Fruit fly (Drosophila melanogaster) whole organism, embryonic: ENCODE results near the gene wam.

ENCODE experiments used
- Blimp-1 ChIP-seq: fragments of 200-800 bp; sonication (Bioruptor generic); optimal IDR thresholded peaks from 3 replicates; lab custom pipeline; 2018; ENCODE audit warnings: missing biosample characterization, missing genetic modification characterization, mild to moderate bottlenecking, moderate library complexity, missing genetic modification reagents
- CG10209 ChIP-seq: fragments of 200-800 bp; sonication (Bioruptor generic); optimal IDR thresholded peaks from 3 replicates; lab custom pipeline; 2017; ENCODE audit warnings: missing biosample characterization, mild to moderate bottlenecking, missing genetic modification characterization, missing genetic modification reagents
- CG1024 ChIP-seq: fragments of 200-800 bp; sonication (Bioruptor generic); IDR thresholded peaks from 2 replicates; pipeline ENCODE4 v1.3.6; 2022; ENCODE audit warnings: missing biosample characterization, missing genetic modification characterization
- CG10366 ChIP-seq: fragments of 200-800 bp; sonication (Bioruptor generic); IDR thresholded peaks from 2 replicates; pipeline ENCODE4 v1.3.6; 2022; ENCODE audit warnings: missing biosample characterization, missing genetic modification characterization
- CG11085 ChIP-seq: fragments of 200-800 bp; sonication (Bioruptor generic); IDR thresholded peaks from 2 replicates; pipeline ENCODE4 v1.3.6; 2022; ENCODE audit warnings: missing biosample characterization, missing genetic modification characterization
- CG11504 ChIP-seq: fragments of 200-800 bp; sonication (Bioruptor generic); optimal IDR thresholded peaks from 3 replicates; lab custom pipeline; 2019; ENCODE audit warnings: missing biosample characterization, mild to moderate bottlenecking, missing genetic modification characterization, moderate library complexity
- CG11723 ChIP-seq: fragments of 200-800 bp; sonication (Bioruptor generic); optimal IDR thresholded peaks from 2 replicates; lab custom pipeline; 2017; ENCODE audit warnings: missing biosample characterization, mild to moderate bottlenecking, missing genetic modification characterization
- CG12391 ChIP-seq: fragments of 200-800 bp; sonication (Bioruptor generic); optimal IDR thresholded peaks from 3 replicates; lab custom pipeline; 2018; ENCODE audit warnings: missing biosample characterization, mild to moderate bottlenecking, missing genetic modification characterization, moderate library complexity
- CG14965 ChIP-seq: fragments of 200-800 bp; sonication (Bioruptor generic); optimal IDR thresholded peaks from 2 replicates; lab custom pipeline; 2016; ENCODE audit warnings: missing biosample characterization, missing genetic modification characterization, borderline replicate concordance
- CG15601 ChIP-seq: fragments of 200-800 bp; sonication (Bioruptor generic); optimal IDR thresholded peaks from 3 replicates; lab custom pipeline; 2019; ENCODE audit warnings: missing biosample characterization, mild to moderate bottlenecking, missing genetic modification characterization, moderate library complexity
- CG17612 ChIP-seq: fragments of 200-800 bp; sonication (Bioruptor generic); IDR thresholded peaks from 2 replicates; pipeline ENCODE4 v1.3.6; 2022; ENCODE audit warnings: missing biosample characterization, missing genetic modification characterization
- CG17912 ChIP-seq: fragments of 200-800 bp; sonication (Bioruptor generic); optimal IDR thresholded peaks from 2 replicates; lab custom pipeline; 2018; ENCODE audit warnings: missing biosample characterization, mild to moderate bottlenecking, missing genetic modification characterization
- CG18599 ChIP-seq: fragments of 200-800 bp; sonication (Bioruptor generic); optimal IDR thresholded peaks from 3 replicates; lab custom pipeline; 2017; ENCODE audit warnings: missing biosample characterization, missing genetic modification characterization, mild to moderate bottlenecking, moderate library complexity, missing genetic modification reagents
- CG4328 ChIP-seq: fragments of 200-800 bp; sonication (Bioruptor generic); optimal IDR thresholded peaks from 3 replicates; lab custom pipeline; 2017; ENCODE audit warnings: missing biosample characterization, missing genetic modification reagents, missing genetic modification characterization
- CG4854 ChIP-seq: fragments of 200-800 bp; sonication (Bioruptor generic); optimal IDR thresholded peaks from 2 replicates; lab custom pipeline; 2016; ENCODE audit warnings: missing biosample characterization, missing genetic modification characterization, inconsistent platforms
- CG7963 ChIP-seq: fragments of 200-800 bp; sonication (Bioruptor generic); IDR thresholded peaks from 3 replicates; pipeline ENCODE4 v1.3.6; 2022; ENCODE audit warnings: missing biosample characterization, missing genetic modification characterization; ENCODE audit not compliant: partially characterized antibody
- CG9817 ChIP-seq: fragments of 200-800 bp; sonication (Bioruptor generic); optimal IDR thresholded peaks from 2 replicates; lab custom pipeline; 2018; ENCODE audit warnings: missing biosample characterization, mild to moderate bottlenecking, missing genetic modification characterization, moderate library complexity
- Camta ChIP-seq: fragments of 200-800 bp; sonication (Bioruptor generic); optimal IDR thresholded peaks from 2 replicates; lab custom pipeline; 2016; ENCODE audit warnings: missing biosample characterization, missing genetic modification characterization
- H15 ChIP-seq: fragments of 200-800 bp; sonication (Bioruptor generic); IDR thresholded peaks from 3 replicates; pipeline ENCODE4 v1.3.6; 2022; ENCODE audit warnings: missing biosample characterization, missing genetic modification characterization
- HmgZ ChIP-seq: fragments of 200-800 bp; sonication (Bioruptor generic); optimal IDR thresholded peaks from 2 replicates; lab custom pipeline; 2018; ENCODE audit warnings: missing biosample characterization, mild to moderate bottlenecking, missing genetic modification characterization
- Hsf ChIP-seq: fragments of 200-800 bp; sonication (Bioruptor generic); optimal IDR thresholded peaks from 3 replicates; lab custom pipeline; 2016; ENCODE audit warnings: missing biosample characterization, missing genetic modification characterization
- MESR4 ChIP-seq: fragments of 200-800 bp; sonication (Bioruptor generic); optimal IDR thresholded peaks from 2 replicates; lab custom pipeline; 2018; ENCODE audit warnings: missing biosample characterization, mild to moderate bottlenecking, missing genetic modification characterization, moderate library complexity
- NfI ChIP-seq: fragments of 200-800 bp; sonication (Bioruptor generic); optimal IDR thresholded peaks from 3 replicates; lab custom pipeline; 2018; ENCODE audit warnings: missing biosample characterization, mild to moderate bottlenecking, missing genetic modification characterization, moderate library complexity
- Sry-δ ChIP-seq: fragments of 200-800 bp; sonication (Bioruptor generic); optimal IDR thresholded peaks from 2 replicates; lab custom pipeline; 2016; ENCODE audit warnings: missing biosample characterization, missing genetic modification characterization
- Ssrp ChIP-seq: fragments of 200-800 bp; sonication (Bioruptor generic); optimal IDR thresholded peaks from 2 replicates; lab custom pipeline; 2018; ENCODE audit warnings: missing biosample characterization, mild to moderate bottlenecking, missing genetic modification characterization, moderate library complexity
- Stat92E ChIP-seq, 3 experiments: fragments of >200 bp in 2 of 3; fragments of 200-800 bp in 1 of 3; sonication (Bioruptor generic) in 1 of 3; optimal IDR thresholded peaks; 2 replicates each; lab custom pipeline; 2017 to 2019; ENCODE audit warnings: missing biosample characterization in 3 of 3, missing genetic modification characterization in 3 of 3, mild to moderate bottlenecking in 1 of 3, moderate library complexity in 1 of 3
- TFAM ChIP-seq: fragments of 200-800 bp; sonication (Bioruptor generic); optimal IDR thresholded peaks from 2 replicates; lab custom pipeline; 2017; ENCODE audit warnings: missing biosample characterization, missing genetic modification characterization, inconsistent platforms
- Xbp1 ChIP-seq: fragments of 200-800 bp; sonication (Bioruptor generic); optimal IDR thresholded peaks from 3 replicates; lab custom pipeline; 2016; ENCODE audit warnings: missing biosample characterization, mild to moderate bottlenecking, missing genetic modification characterization
- bigmax ChIP-seq: fragments of 200-800 bp; sonication (Bioruptor generic); optimal IDR thresholded peaks from 2 replicates; lab custom pipeline; 2018; ENCODE audit warnings: missing biosample characterization, mild to moderate bottlenecking, missing genetic modification characterization
- bowl ChIP-seq: fragments of 200-800 bp; sonication (Bioruptor generic); IDR thresholded peaks from 2 replicates; pipeline ENCODE4 v1.3.6; 2022; ENCODE audit warnings: missing biosample characterization, missing genetic modification characterization
- caup ChIP-seq: fragments of 200-800 bp; sonication (Bioruptor generic); optimal IDR thresholded peaks from 3 replicates; lab custom pipeline; 2017; ENCODE audit warnings: missing biosample characterization, mild to moderate bottlenecking, missing genetic modification characterization, moderate library complexity; ENCODE audit not compliant: severe bottlenecking
- chinmo ChIP-seq: fragments of 200-800 bp; sonication (Bioruptor generic); IDR thresholded peaks from 4 replicates; pipeline ENCODE4 v1.3.6; 2022; ENCODE audit warnings: missing biosample characterization, missing genetic modification characterization; ENCODE audit not compliant: partially characterized antibody
- danr ChIP-seq: fragments of 200-800 bp; sonication (Bioruptor generic); IDR thresholded peaks from 2 replicates; pipeline ENCODE4 v1.3.6; 2022; ENCODE audit warnings: missing biosample characterization, missing genetic modification characterization
- eyg ChIP-seq: fragments of 200-800 bp; sonication (Bioruptor generic); optimal IDR thresholded peaks from 3 replicates; lab custom pipeline; 2016; ENCODE audit warnings: missing biosample characterization, missing genetic modification characterization
- gt ChIP-seq: fragments of 200-800 bp; sonication (Bioruptor generic); IDR thresholded peaks from 2 replicates; pipeline ENCODE4 v1.3.6; 2022; ENCODE audit warnings: missing biosample characterization, missing genetic modification characterization
- kah ChIP-seq: fragments of 200-800 bp; sonication (Bioruptor generic); optimal IDR thresholded peaks from 2 replicates; lab custom pipeline; 2018; ENCODE audit warnings: missing biosample characterization, mild to moderate bottlenecking, missing genetic modification characterization
- kay ChIP-seq: fragments of 200-800 bp; sonication (Bioruptor generic); optimal IDR thresholded peaks from 2 replicates; lab custom pipeline; 2016; ENCODE audit warnings: missing biosample characterization, missing genetic modification characterization
- maf-S ChIP-seq: fragments of 200-800 bp; sonication (Bioruptor generic); optimal IDR thresholded peaks from 2 replicates; lab custom pipeline; 2016; ENCODE audit warnings: missing biosample characterization, missing genetic modification characterization
- otp ChIP-seq: fragments of 200-800 bp; sonication (Bioruptor generic); IDR thresholded peaks from 3 replicates; pipeline ENCODE4, ENCODE4 v1.3.6; 2022; ENCODE audit warnings: missing biosample characterization, missing genetic modification characterization
- peb ChIP-seq: fragments of 200-800 bp; sonication (Bioruptor generic); IDR thresholded peaks from 2 replicates; pipeline ENCODE4 v1.3.6; 2022; ENCODE audit warnings: missing biosample characterization, missing genetic modification characterization
- phol ChIP-seq: fragments of 200-800 bp; sonication (Bioruptor generic); optimal IDR thresholded peaks from 3 replicates; lab custom pipeline; 2018; ENCODE audit warnings: missing biosample characterization, mild to moderate bottlenecking, missing genetic modification characterization, moderate library complexity
- ranshi ChIP-seq: fragments of 200-800 bp; sonication (Bioruptor generic); IDR thresholded peaks from 2 replicates; pipeline ENCODE4 v1.3.6; 2022; ENCODE audit warnings: missing biosample characterization, missing genetic modification characterization
- run ChIP-seq: fragments of 200-800 bp; sonication (Bioruptor generic); optimal IDR thresholded peaks from 3 replicates; lab custom pipeline; 2018; ENCODE audit warnings: missing biosample characterization, mild to moderate bottlenecking, missing genetic modification characterization
- schlank ChIP-seq: fragments of 200-800 bp; sonication (Bioruptor generic); optimal IDR thresholded peaks from 2 replicates; lab custom pipeline; 2018; ENCODE audit warnings: missing biosample characterization, mild to moderate bottlenecking, missing genetic modification characterization
- sisA ChIP-seq: fragments of 200-800 bp; sonication (Bioruptor generic); IDR thresholded peaks from 2 replicates; pipeline ENCODE4 v1.3.6; 2022; ENCODE audit warnings: missing biosample characterization, missing genetic modification characterization
- sr ChIP-seq: fragments of 200-800 bp; sonication (Bioruptor generic); IDR thresholded peaks from 3 replicates; pipeline ENCODE4 v1.3.6; 2022; ENCODE audit warnings: missing biosample characterization, missing genetic modification characterization
- tio ChIP-seq: fragments of 200-800 bp; sonication (Bioruptor generic); optimal IDR thresholded peaks from 2 replicates; lab custom pipeline; 2017; ENCODE audit warnings: missing biosample characterization, missing genetic modification characterization, inconsistent platforms
- unpg ChIP-seq: fragments of 200-800 bp; sonication (Bioruptor generic); optimal IDR thresholded peaks from 3 replicates; lab custom pipeline; 2018; ENCODE audit warnings: missing biosample characterization, mild to moderate bottlenecking, missing genetic modification characterization, moderate library complexity
- usp ChIP-seq: fragments of >200 bp; optimal IDR thresholded peaks from 2 replicates; lab custom pipeline; 2017; ENCODE audit warnings: missing biosample characterization, missing genetic modification characterization
- vvl ChIP-seq: fragments of 200-800 bp; sonication (Bioruptor generic); IDR thresholded peaks from 2 replicates; pipeline ENCODE4 v1.3.6; 2022; ENCODE audit warnings: missing biosample characterization, missing genetic modification characterization

wam gene

DNA sequence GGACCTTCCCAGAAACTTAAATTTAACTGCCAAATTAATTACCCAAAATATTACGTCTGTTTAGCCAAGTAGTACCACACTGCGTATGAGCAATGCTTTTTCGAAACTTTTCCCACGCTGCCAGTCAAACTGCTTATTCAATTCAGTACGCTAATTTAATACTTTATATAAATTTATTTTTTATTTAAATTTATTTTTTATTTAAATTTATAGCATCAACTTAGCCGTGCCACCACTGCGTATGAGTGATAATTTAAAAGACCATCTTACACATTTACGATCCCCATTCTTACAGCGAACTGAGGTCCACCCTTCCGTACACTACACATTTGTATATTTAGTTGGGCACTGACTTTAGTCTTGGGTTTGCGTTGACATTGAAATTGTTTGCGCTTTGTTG, 47.7 kb upstream of the wam start (continued):
- TF ChIP-seq peb (0 out of 2 replicates have a peak, but pooled peaks have one; percentile 14), TFAM (GFP tag; lab: Kevin White, UChicago) (peak; percentile 7), CG12391 (tag; lab: Kevin White, UChicago) (peak; percentile 78), HmgZ (peak; percentile 60), CG11504 (peak; percentile 85), gt (no peak), vvl (GFP tag; lab: Robert Waterston, UW) (peak; percentile 64), danr (GFP tag; lab: Robert Waterston, UW) (peak; percentile 73; the same call in 1 of the 2 replicates), run (tag; lab: Kevin White, UChicago) (no peak), Xbp1 (GFP tag; lab: Kevin White, UChicago) (peak; percentile 26), otp (GFP tag; lab: Robert Waterston, UW) (0 out of 3 replicates have a peak, but pooled peaks have one; percentile 28), CG15601 (peak; percentile 5), CG9817 (tag; lab: Kevin White, UChicago) (peak; percentile 83), Ssrp (tag; lab: Kevin White, UChicago) (peak; percentile 36), Hsf (no peak), CG17612 (GFP tag; lab: Robert Waterston, UW) (no peak), Sry-δ (no peak), Stat92E (GFP tag; optimal IDR thresholded peaks at IDR 0.05; lab: Kevin White, UChicago) (no peak), kay (GFP tag; lab: Kevin White, UChicago) (no peak), kah (GFP tag; lab: Kevin White, UChicago) (peak; percentile 60), CG11085 (0 out of 2 replicates have a peak, but pooled peaks have one; percentile 16), eyg (GFP tag; lab: Kevin White, UChicago) (no peak), CG10366 (peak; percentile 40; the same call in 1 of the 2 replicates), Camta (no peak), chinmo (GFP tag; lab: Robert Waterston, UW) (no peak), phol (peak; percentile 74), maf-S (GFP tag; lab: Kevin White, UChicago) (no peak), CG11723 (GFP tag; lab: Kevin White, UChicago) (peak; percentile 60), CG4854 (GFP tag; lab: Kevin White, UChicago) (no peak), CG18599 (GFP tag; lab: Kevin White, UChicago) (peak; percentile 94), sisA (GFP tag; lab: Robert Waterston, UW) (peak; percentile 39), sr (no peak), MESR4 (GFP tag; lab: Kevin White, UChicago) (no peak), caup (peak; percentile 90), NfI (GFP tag; lab: Kevin White, UChicago) (peak; percentile 85), bowl (GFP tag; lab: Robert Waterston, UW) (no peak; the same call in 1 of the 2 replicates), ranshi (GFP tag; lab: Robert Waterston, UW) (peak; percentile 53; the same call in 1 of the 2 replicates), unpg (GFP tag; lab: Kevin White, UChicago) (peak; percentile 79), H15 (0 out of 3 replicates have a peak, but pooled peaks have one; percentile 20), bigmax (GFP tag; lab: Kevin White, UChicago) (no peak), CG4328 (peak; percentile 78), CG10209 (GFP tag; lab: Kevin White, UChicago) (peak; percentile 88), CG1024 (GFP tag; lab: Robert Waterston, UW) (no peak), Blimp-1 (peak; percentile 70), CG14965 (no peak), tio (GFP tag; lab: Kevin White, UChicago) (peak; percentile 62), CG7963 (GFP tag; lab: Robert Waterston, UW) (no peak), schlank (peak; percentile 51), usp (GFP tag; lab: Kevin White, UChicago) (no peak), CG17912 (no peak)
